Worm (Caenorhabditis elegans) whole organism, early embryonic: ENCODE data around the gene dnj-13.

ENCODE experiments used
- B0310.2 ChIP-seq: sonication (generic microtip); optimal IDR thresholded peaks from 2 replicates; lab custom pipeline; 2016; ENCODE audit warnings: mild to moderate bottlenecking, missing genetic modification characterization, missing compliant biosample characterization
- F13C5.2 ChIP-seq: sonication (generic microtip); optimal IDR thresholded peaks from 2 replicates; lab custom pipeline; 2017; ENCODE audit warnings: mild to moderate bottlenecking, missing genetic modification characterization, inconsistent platforms, missing compliant biosample characterization
- aly-1 ChIP-seq: sonication (generic microtip); optimal IDR thresholded peaks from 2 replicates; lab custom pipeline; 2016; ENCODE audit warnings: missing genetic modification characterization, missing compliant biosample characterization
- ama-1 ChIP-seq: fragments of 150-350 bp; optimal IDR thresholded peaks from 2 replicates; lab custom pipeline; 2014
- ceh-13 ChIP-seq: fragments of 200-800 bp; sonication (Bioruptor generic); optimal IDR thresholded peaks from 2 replicates; lab custom pipeline; 2018; ENCODE audit warnings: mild to moderate bottlenecking, missing genetic modification characterization, missing compliant biosample characterization
- ceh-36 ChIP-seq: sonication (generic microtip); optimal IDR thresholded peaks from 2 replicates; lab custom pipeline; 2016; ENCODE audit warnings: missing genetic modification characterization, inconsistent platforms, missing compliant biosample characterization
- ets-7 ChIP-seq: sonication (generic microtip); optimal IDR thresholded peaks from 2 replicates; lab custom pipeline; 2016; ENCODE audit warnings: missing genotype, missing genetic modification characterization, missing compliant biosample characterization
- flt-1 ChIP-seq: fragments of 200-800 bp; sonication (Bioruptor generic); IDR thresholded peaks from 2 replicates; pipeline ENCODE4 v1.3.6; 2022; ENCODE audit warnings: missing genetic modification characterization, missing compliant biosample characterization
- hmbx-1 ChIP-seq: sonication (generic microtip); optimal IDR thresholded peaks from 2 replicates; lab custom pipeline; 2016; ENCODE audit warnings: mild to moderate bottlenecking, missing genetic modification characterization, missing compliant biosample characterization
- hmg-4 ChIP-seq: fragments of 200-800 bp; sonication (Bioruptor generic); optimal IDR thresholded peaks from 2 replicates; lab custom pipeline; 2018; ENCODE audit warnings: mild to moderate bottlenecking, missing genetic modification characterization, missing compliant biosample characterization
- hnd-1 ChIP-seq: sonication (generic microtip); optimal IDR thresholded peaks from 2 replicates; lab custom pipeline; 2016; ENCODE audit warnings: missing genetic modification characterization, missing compliant biosample characterization
- pes-1 ChIP-seq: fragments of 200-800 bp; sonication (Bioruptor generic); IDR thresholded peaks from 2 replicates; pipeline ENCODE4 v1.3.6; 2022; ENCODE audit warnings: missing genetic modification reagents, missing genetic modification characterization, missing compliant biosample characterization
- scrt-1 ChIP-seq: fragments of 200-800 bp; sonication (Bioruptor generic); IDR thresholded peaks from 2 replicates; pipeline ENCODE4 v1.3.6; 2022; ENCODE audit warnings: missing genetic modification characterization, missing compliant biosample characterization
- sea-1 ChIP-seq: fragments of 200-800 bp; sonication (Bioruptor generic); conservative IDR thresholded peaks from 2 replicates; pipeline ENCODE4 v1.3.6; 2022; ENCODE audit warnings: missing genetic modification characterization, missing compliant biosample characterization
- tbx-11 ChIP-seq: fragments of 200-800 bp; sonication (Bioruptor generic); IDR thresholded peaks from 2 replicates; pipeline ENCODE4 v1.3.6; 2022; ENCODE audit warnings: missing genetic modification characterization, missing compliant biosample characterization
- tbx-37 ChIP-seq: fragments of 200-800 bp; sonication (Bioruptor generic); conservative IDR thresholded peaks from 2 replicates; pipeline ENCODE4 v1.3.6; 2022; ENCODE audit warnings: missing genetic modification reagents, missing genetic modification characterization, missing compliant biosample characterization
- tra-4 ChIP-seq: sonication (generic microtip); optimal IDR thresholded peaks from 2 replicates; lab custom pipeline; 2017; ENCODE audit warnings: missing genetic modification characterization, missing compliant biosample characterization

Gene dnj-13

DNA sequence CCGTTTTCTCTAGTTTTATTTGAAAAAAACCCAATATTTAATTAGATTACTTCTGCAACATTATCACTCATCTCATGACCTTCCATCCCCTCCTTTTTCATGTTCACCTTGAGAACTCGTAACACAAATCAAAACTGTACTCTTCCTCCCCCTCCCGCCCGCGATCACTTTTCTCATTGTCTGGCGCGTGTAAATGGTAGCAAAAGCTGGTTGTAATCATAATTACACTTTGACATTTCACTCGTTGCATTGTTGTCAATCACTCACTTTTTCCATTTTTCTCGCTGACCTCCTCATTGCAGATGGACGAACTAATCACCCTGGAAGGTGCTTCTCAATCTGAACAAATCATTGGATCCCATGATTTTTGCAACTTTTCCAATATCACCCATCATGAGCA lies 35.1 kb upstream of the dnj-13 start, which contains the start of gene npr-41:
Gene npr-41, plus strand, starts transcription at position 301 of the 400 bp plus-strand sequence.
- TF ChIP-seq ets-7 (no peak), ama-1 (lab: Kevin White, UChicago) (no peak), hmg-4 (no peak), tbx-11 (no peak)

DNA sequence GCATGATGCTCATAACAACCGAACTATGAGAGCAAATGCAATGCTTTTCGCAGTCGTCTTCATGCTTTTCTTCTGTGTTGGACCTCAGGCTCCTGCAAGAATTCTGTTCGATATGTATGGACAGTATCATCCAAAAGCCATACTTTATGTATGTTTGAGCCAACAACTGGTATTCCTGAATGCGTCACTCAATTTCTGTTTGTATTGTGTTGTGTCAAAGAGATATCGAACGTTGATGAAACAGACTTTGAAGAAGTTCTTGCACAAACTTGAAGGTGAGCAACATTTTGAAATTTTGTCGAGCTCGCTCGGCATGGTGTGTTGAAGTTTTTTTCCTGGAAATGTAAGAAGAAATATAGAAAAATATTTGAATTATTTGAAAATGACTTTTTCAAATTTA lies 32.6 kb upstream of the dnj-13 start:
- no peak for TF ChIP-seq aly-1
- no peak for TF ChIP-seq tbx-11
- TF ChIP-seq F13C5.2 (tag; lab: Kevin White, UChicago), result no peak
- no peak for TF ChIP-seq scrt-1 (GFP tag; lab: Robert Waterston, UW)
- no peak for TF ChIP-seq ets-7
- no peak for TF ChIP-seq ama-1 (lab: Kevin White, UChicago)
- no peak for TF ChIP-seq B0310.2 (tag; lab: Kevin White, UChicago)
- no peak for TF ChIP-seq pes-1 (GFP tag; lab: Robert Waterston, UW)
- no peak for TF ChIP-seq sea-1 (GFP tag; lab: Robert Waterston, UW)
- no peak for TF ChIP-seq tra-4
- TF ChIP-seq hnd-1 (tag; lab: Kevin White, UChicago), result no peak
- TF ChIP-seq hmg-4, result no peak
- TF ChIP-seq ceh-36 (tag; lab: Kevin White, UChicago), result no peak
- TF ChIP-seq flt-1 (GFP tag; lab: Robert Waterston, UW), result no peak
- no peak for TF ChIP-seq tbx-37 (GFP tag; lab: Robert Waterston, UW)
- TF ChIP-seq ceh-13, result no peak
- TF ChIP-seq hmbx-1 (tag; lab: Kevin White, UChicago), result no peak

DNA sequence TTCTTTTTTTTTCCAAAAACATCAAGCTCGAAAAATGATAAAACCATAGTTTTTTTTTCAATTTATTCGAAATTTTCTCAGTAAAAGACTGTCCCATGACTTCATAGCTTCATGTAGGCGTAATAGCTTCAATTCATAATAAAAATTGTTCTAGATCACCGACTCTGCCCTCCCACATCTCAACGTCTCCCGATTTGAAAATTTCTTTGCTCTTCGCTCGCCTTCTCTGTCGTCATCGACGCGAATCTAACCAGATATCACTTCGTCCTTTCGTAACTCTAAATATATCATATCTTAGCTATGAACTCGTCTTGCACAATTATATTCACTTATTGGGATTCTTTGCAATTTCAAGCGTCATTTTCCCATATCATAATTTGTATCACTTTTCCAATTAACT lies 30.7 kb upstream of the dnj-13 start, which contains the start of gene srh-44:
Gene srh-44, plus strand, starts transcription at position 301 of the 400 bp plus-strand sequence.
- TF ChIP-seq scrt-1 (GFP tag; lab: Robert Waterston, UW) (no peak), F13C5.2 (tag; lab: Kevin White, UChicago) (no peak)

DNA sequence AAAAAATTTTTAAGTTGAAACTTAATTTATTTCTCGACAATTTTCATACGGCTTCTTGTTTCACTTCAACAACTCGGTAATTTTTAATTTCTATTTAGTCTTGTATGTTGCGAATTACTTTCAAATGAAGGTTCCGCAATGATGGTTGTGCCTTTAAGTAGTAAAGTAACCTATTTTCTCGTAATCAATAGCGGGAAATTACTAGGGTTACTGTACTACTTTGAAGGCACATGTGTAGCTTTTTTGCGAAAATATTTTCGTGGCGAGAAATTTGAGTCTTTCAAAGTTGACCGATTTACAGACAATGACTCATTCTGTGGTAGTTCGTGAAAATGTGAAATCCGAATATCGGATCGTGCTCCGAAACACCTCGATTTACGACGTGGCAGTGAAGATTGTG lies 27.3 kb upstream of the dnj-13 start, which contains the start of gene B0334.10:
Gene B0334.10, plus strand, starts transcription at position 301 of the 400 bp plus-strand sequence.
- TF ChIP-seq ets-7 (no peak), tbx-11 (no peak), ceh-36 (tag; lab: Kevin White, UChicago) (no peak), sea-1 (GFP tag; lab: Robert Waterston, UW) (no peak), aly-1 (no peak), hmg-4 (no peak), ama-1 (lab: Kevin White, UChicago) (no peak), F13C5.2 (tag; lab: Kevin White, UChicago) (no peak), hmbx-1 (tag; lab: Kevin White, UChicago) (no peak), B0310.2 (tag; lab: Kevin White, UChicago) (no peak), flt-1 (GFP tag; lab: Robert Waterston, UW) (no peak), hnd-1 (tag; lab: Kevin White, UChicago) (no peak), tbx-37 (GFP tag; lab: Robert Waterston, UW) (no peak)

DNA sequence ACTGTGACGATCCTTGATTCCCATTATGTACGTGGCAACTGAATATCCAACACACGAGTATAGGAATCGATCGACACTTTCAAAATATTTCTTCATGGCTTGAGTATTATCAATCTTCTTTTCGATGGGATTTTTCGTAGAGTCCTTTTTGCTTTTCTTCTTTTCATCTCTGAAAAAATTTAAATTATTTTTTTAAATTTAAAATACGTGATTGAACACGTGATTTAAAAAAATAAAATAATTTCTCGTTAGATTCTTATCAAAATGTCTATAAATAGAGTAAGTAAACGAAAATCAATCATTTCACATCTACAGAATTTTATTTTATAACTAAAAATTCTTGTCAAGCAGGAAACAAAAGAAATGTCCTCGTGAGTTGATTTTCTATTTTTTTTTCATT lies 24.2 kb upstream of the dnj-13 start, which contains the start of gene Y62F5A.10:
Gene Y62F5A.10, plus strand, starts transcription at position 301 of the 400 bp plus-strand sequence.
- TF ChIP-seq ceh-36 (tag; lab: Kevin White, UChicago), result no peak
- TF ChIP-seq hnd-1 (tag; lab: Kevin White, UChicago), result no peak
- no peak for TF ChIP-seq sea-1 (GFP tag; lab: Robert Waterston, UW)
- TF ChIP-seq tbx-11, result no peak
- no peak for TF ChIP-seq tra-4
- TF ChIP-seq flt-1 (GFP tag; lab: Robert Waterston, UW), result no peak
- no peak for TF ChIP-seq ceh-13
- no peak for TF ChIP-seq ets-7
- no peak for TF ChIP-seq ama-1 (lab: Kevin White, UChicago)
- TF ChIP-seq tbx-37 (GFP tag; lab: Robert Waterston, UW), result no peak
- TF ChIP-seq aly-1, result no peak
- TF ChIP-seq pes-1 (GFP tag; lab: Robert Waterston, UW), result no peak
- no peak for TF ChIP-seq hmbx-1 (tag; lab: Kevin White, UChicago)
- no peak for TF ChIP-seq scrt-1 (GFP tag; lab: Robert Waterston, UW)
- no peak for TF ChIP-seq hmg-4
- TF ChIP-seq F13C5.2 (tag; lab: Kevin White, UChicago), result no peak
- no peak for TF ChIP-seq B0310.2 (tag; lab: Kevin White, UChicago)

DNA sequence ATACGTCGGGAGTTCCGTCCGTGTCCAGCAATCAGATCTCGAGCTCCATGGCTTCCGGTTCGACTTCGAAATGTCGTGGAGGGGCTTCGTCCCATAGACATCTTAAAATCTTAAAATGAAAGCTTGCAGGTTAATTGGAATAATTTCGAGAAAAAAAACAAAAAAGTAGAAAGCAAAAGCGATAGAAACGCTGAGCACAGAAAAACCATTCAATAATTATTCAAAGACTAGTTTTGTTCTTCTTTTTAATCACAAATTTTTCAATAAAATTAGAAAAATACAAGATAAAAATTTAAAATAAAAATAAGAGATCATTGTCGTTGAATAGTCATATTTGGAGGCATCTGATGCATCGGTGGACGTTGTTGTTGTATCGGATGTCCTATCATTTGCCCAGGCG lies 18.5 kb upstream of the dnj-13 start, which contains the start of gene age-1:
Gene age-1, minus strand, starts transcription at position 101 of the 400 bp plus-strand sequence.
- TF ChIP-seq B0310.2 (tag; lab: Kevin White, UChicago) (no peak), ama-1 (lab: Kevin White, UChicago) (no peak), aly-1 (no peak), hmg-4 (no peak), hmbx-1 (tag; lab: Kevin White, UChicago) (no peak), scrt-1 (GFP tag; lab: Robert Waterston, UW) (no peak), F13C5.2 (tag; lab: Kevin White, UChicago) (no peak), ceh-13 (no peak), pes-1 (GFP tag; lab: Robert Waterston, UW) (no peak), sea-1 (GFP tag; lab: Robert Waterston, UW) (no peak), flt-1 (GFP tag; lab: Robert Waterston, UW) (no peak), ets-7 (no peak)

DNA sequence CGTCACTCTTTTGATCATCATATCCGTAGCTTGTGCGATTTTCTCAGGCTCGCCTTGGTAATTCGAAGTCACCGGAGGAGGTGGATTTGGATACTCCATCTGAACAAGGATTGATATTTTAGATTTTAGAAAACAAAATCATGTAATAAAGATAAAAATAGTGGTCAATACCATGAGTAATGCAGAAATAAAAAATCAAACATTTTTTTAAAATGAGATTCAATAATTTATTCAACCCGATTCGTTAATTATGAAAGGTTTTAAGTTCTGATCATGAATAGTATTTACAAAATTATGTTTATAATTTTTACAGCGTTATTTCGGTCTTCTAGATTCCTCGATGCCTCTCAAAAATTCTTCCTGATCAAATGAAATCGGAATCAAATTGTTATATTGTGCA lies 11.8 kb upstream of the dnj-13 start, which contains the start of gene mdt-8:
Gene mdt-8, minus strand, starts transcription at position 101 of the 400 bp plus-strand sequence.
- TF ChIP-seq F13C5.2 (tag; lab: Kevin White, UChicago) (no peak), ama-1 (lab: Kevin White, UChicago) (no peak), hmg-4 (no peak), pes-1 (GFP tag; lab: Robert Waterston, UW) (no peak), ceh-36 (tag; lab: Kevin White, UChicago) (no peak), ceh-13 (no peak)
